Worm (Caenorhabditis elegans) whole organism, mixed stage, embryonic: ENCODE data around the gene C28F5.1.

ENCODE experiments used
- M03D4.4 ChIP-seq: sonication (generic microtip); optimal IDR thresholded peaks from 2 replicates; lab custom pipeline; 2017; ENCODE audit warnings: mild to moderate bottlenecking, missing genetic modification characterization, missing compliant biosample characterization
- blmp-1 ChIP-seq: fragments of 150-350 bp; optimal IDR thresholded peaks from 2 replicates; lab custom pipeline; 2014; ENCODE audit warnings: missing biosample characterization, missing genetic modification characterization
- ceh-39 ChIP-seq: fragments of 150-350 bp; optimal IDR thresholded peaks from 2 replicates; lab custom pipeline; 2014; ENCODE audit warnings: missing biosample characterization, missing genetic modification characterization
- ceh-83 ChIP-seq: fragments of 200-800 bp; sonication (Bioruptor generic); optimal IDR thresholded peaks from 2 replicates; lab custom pipeline; 2018; ENCODE audit warnings: mild to moderate bottlenecking, missing genetic modification characterization, missing compliant biosample characterization
- ces-1 ChIP-seq: fragments of 150-350 bp; optimal IDR thresholded peaks from 2 replicates; lab custom pipeline; 2014; ENCODE audit warnings: missing biosample characterization, missing genetic modification reagents, missing genetic modification characterization
- cnd-1 ChIP-seq: fragments of 200-800 bp; sonication (Bioruptor generic); optimal IDR thresholded peaks from 2 replicates; lab custom pipeline; 2018; ENCODE audit warnings: mild to moderate bottlenecking, missing genetic modification characterization, missing compliant biosample characterization
- elt-3 ChIP-seq: fragments of 150-350 bp; optimal IDR thresholded peaks from 2 replicates; lab custom pipeline; 2014; ENCODE audit warnings: missing biosample characterization, missing genetic modification characterization
- flh-1 ChIP-seq: fragments of 200-800 bp; sonication (Bioruptor generic); optimal IDR thresholded peaks from 2 replicates; lab custom pipeline; 2018; ENCODE audit warnings: mild to moderate bottlenecking, missing genetic modification characterization, moderate library complexity, missing compliant biosample characterization
- ham-2 ChIP-seq: fragments of 200-800 bp; sonication (Bioruptor generic); optimal IDR thresholded peaks from 2 replicates; lab custom pipeline; 2018; ENCODE audit warnings: mild to moderate bottlenecking, missing genetic modification characterization, missing compliant biosample characterization
- hlh-1 ChIP-seq: fragments of 150-350 bp; optimal IDR thresholded peaks from 2 replicates; lab custom pipeline; 2014; ENCODE audit warnings: missing biosample characterization, missing genetic modification reagents, missing genetic modification characterization
- lin-13 ChIP-seq: fragments of 150-350 bp; optimal IDR thresholded peaks from 2 replicates; lab custom pipeline; 2014; ENCODE audit warnings: missing biosample characterization, missing genetic modification characterization
- lin-32 ChIP-seq: fragments of 200-800 bp; sonication (Bioruptor generic); optimal IDR thresholded peaks from 2 replicates; lab custom pipeline; 2018; ENCODE audit warnings: mild to moderate bottlenecking, missing genetic modification characterization, missing compliant biosample characterization
- lsy-2 ChIP-seq: fragments of 150-350 bp; optimal IDR thresholded peaks from 2 replicates; lab custom pipeline; 2014; ENCODE audit warnings: missing biosample characterization, missing genetic modification characterization
- mab-5 ChIP-seq: fragments of 150-350 bp; optimal IDR thresholded peaks from 2 replicates; lab custom pipeline; 2014; ENCODE audit warnings: missing biosample characterization, missing genetic modification characterization
- mep-1 ChIP-seq: fragments of 150-350 bp; optimal IDR thresholded peaks from 2 replicates; lab custom pipeline; 2017; ENCODE audit warnings: missing biosample characterization, missing genetic modification reagents, missing genetic modification characterization, inconsistent platforms
- mls-2 ChIP-seq: sonication (generic microtip); optimal IDR thresholded peaks from 2 replicates; lab custom pipeline; 2016; ENCODE audit warnings: mild to moderate bottlenecking, missing genetic modification characterization, moderate library complexity, missing compliant biosample characterization
- nhr-237 ChIP-seq: fragments of 150-350 bp; optimal IDR thresholded peaks from 2 replicates; lab custom pipeline; 2014; ENCODE audit warnings: missing biosample characterization, missing genetic modification characterization
- nhr-28 ChIP-seq: fragments of 150-350 bp; optimal IDR thresholded peaks from 2 replicates; lab custom pipeline; 2014; ENCODE audit warnings: missing biosample characterization, missing genetic modification characterization
- nhr-76 ChIP-seq: sonication (generic microtip); optimal IDR thresholded peaks from 2 replicates; lab custom pipeline; 2017; ENCODE audit warnings: missing biosample characterization, missing genetic modification characterization
- pha-4 ChIP-seq: fragments of 150-350 bp; optimal IDR thresholded peaks from 2 replicates; lab custom pipeline; 2018; ENCODE audit warnings: missing biosample characterization, missing genetic modification reagents, missing genetic modification characterization
- sem-2 ChIP-seq: fragments of 200-800 bp; sonication (Bioruptor generic); optimal IDR thresholded peaks from 2 replicates; lab custom pipeline; 2018; ENCODE audit warnings: mild to moderate bottlenecking, missing genetic modification characterization, missing compliant biosample characterization
- snpc-4 ChIP-seq: fragments of 150-350 bp; optimal IDR thresholded peaks from 2 replicates; lab custom pipeline; 2014; ENCODE audit warnings: missing biosample characterization, missing genetic modification characterization
- sptf-1 ChIP-seq: sonication (generic microtip); optimal IDR thresholded peaks from 2 replicates; lab custom pipeline; 2017; ENCODE audit warnings: mild to moderate bottlenecking, missing genetic modification characterization, moderate library complexity, missing compliant biosample characterization
- tbx-8 ChIP-seq: fragments of 200-800 bp; sonication (Bioruptor generic); optimal IDR thresholded peaks from 2 replicates; lab custom pipeline; 2018; ENCODE audit warnings: mild to moderate bottlenecking, missing genetic modification characterization, moderate library complexity, missing compliant biosample characterization
- unc-120 ChIP-seq: sonication (generic microtip); optimal IDR thresholded peaks from 2 replicates; lab custom pipeline; 2017; ENCODE audit warnings: missing genetic modification characterization, missing compliant biosample characterization; ENCODE audit not compliant: poor library complexity, severe bottlenecking
- unc-39 ChIP-seq: fragments of 150-350 bp; optimal IDR thresholded peaks from 2 replicates; lab custom pipeline; 2014; ENCODE audit warnings: missing biosample characterization, missing genetic modification characterization
- unc-62 ChIP-seq: fragments of 150-350 bp; optimal IDR thresholded peaks from 2 replicates; lab custom pipeline; 2014; ENCODE audit warnings: missing biosample characterization, missing genetic modification reagents, missing genetic modification characterization
- ztf-11 ChIP-seq: fragments of 150-350 bp; optimal IDR thresholded peaks from 2 replicates; lab custom pipeline; 2014; ENCODE audit warnings: missing biosample characterization, missing genetic modification characterization

The C28F5.1 gene

DNA sequence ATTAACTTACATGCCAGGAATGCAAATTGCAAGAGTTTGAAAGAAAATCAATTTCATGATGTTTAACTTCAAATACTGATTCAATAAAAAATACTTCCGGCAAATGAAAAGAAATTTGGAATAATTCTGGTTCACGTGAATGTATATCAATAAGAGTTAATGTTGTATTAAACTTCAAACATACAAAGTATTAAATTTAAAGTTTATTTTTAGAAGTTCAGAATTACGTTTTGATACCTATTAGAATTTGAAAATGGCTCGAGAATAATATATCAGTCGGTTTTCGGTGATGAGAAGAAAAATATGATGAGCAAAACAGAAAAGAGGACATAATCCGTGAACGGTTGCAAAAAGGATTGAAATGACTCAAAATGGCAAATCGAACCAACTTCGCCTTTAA is 15.5 kb upstream of the C28F5.1 start, which contains the start of gene D1022.9:
TSS of gene D1022.9 (minus strand) at position 101 of the 400 bp plus-strand sequence.
- TF ChIP-seq ham-2 (no peak), nhr-28 (no peak)

DNA sequence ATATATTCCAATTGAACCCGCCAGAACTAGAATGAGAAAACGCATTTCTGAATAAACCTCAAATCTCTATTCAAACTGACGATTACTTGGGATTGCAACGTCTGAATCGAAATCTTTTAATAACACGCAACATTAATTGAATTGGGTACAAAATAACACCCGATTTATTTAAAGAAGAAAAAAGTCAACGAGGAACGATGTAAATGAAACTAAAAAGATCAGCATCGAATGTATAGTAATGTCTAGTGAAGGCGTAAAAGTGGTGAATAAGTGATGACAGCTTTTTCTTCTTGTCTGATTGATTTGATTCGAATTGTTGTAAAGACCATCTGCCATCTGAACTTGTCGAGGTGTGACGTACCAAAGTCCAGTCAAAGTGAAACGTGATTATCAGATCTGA is 11.5 kb upstream of the C28F5.1 start, which contains the start of gene nas-23:
TSS of gene nas-23 (minus strand) at position 101 of the 400 bp plus-strand sequence.
- TF ChIP-seq lsy-2 (tag; lab: Kevin White, UChicago) (no peak), nhr-237 (tag; lab: Kevin White, UChicago) (no peak), ceh-83 (GFP tag; lab: Kevin White, UChicago) (no peak), elt-3 (tag; lab: Kevin White, UChicago) (no peak), mep-1 (tag; lab: Kevin White, UChicago) (no peak), ztf-11 (tag; lab: Kevin White, UChicago) (no peak), lin-32 (no peak), ceh-39 (tag; lab: Kevin White, UChicago) (no peak), blmp-1 (tag; lab: Kevin White, UChicago) (no peak), sem-2 (GFP tag; lab: Kevin White, UChicago) (no peak)

DNA sequence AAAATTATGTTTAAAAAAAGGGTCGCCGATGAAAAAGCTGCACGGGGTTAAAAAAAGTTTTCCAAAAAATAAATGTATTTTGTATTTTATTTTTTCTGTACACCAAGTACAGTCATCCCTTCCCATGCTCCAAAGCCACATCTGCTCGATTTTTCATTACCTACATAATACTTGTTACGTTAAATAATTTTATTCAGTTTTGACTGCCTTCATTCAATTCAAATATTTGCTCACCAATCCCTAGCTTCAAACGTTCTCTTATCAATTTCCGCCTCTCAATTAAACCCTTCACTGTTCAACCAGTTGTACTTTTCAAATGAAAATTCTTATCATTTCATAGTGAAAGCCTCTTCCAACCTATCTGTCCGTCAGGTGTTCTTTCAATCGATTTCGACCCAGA is 10.9 kb upstream of the C28F5.1 start, which contains the start of gene R10H1.1:
TSS of gene R10H1.1 (plus strand) at position 301 of the 400 bp plus-strand sequence.
- TF ChIP-seq sptf-1 (tag; lab: Kevin White, UChicago) (no peak), hlh-1 (tag; lab: Kevin White, UChicago) (no peak), cnd-1 (tag; lab: Kevin White, UChicago) (no peak), snpc-4 (no peak), nhr-28 (no peak), nhr-76 (tag; lab: Kevin White, UChicago) (no peak), sem-2 (GFP tag; lab: Kevin White, UChicago) (no peak), lsy-2 (tag; lab: Kevin White, UChicago) (no peak), ceh-83 (GFP tag; lab: Kevin White, UChicago) (no peak), nhr-237 (tag; lab: Kevin White, UChicago) (no peak), ham-2 (no peak)

DNA sequence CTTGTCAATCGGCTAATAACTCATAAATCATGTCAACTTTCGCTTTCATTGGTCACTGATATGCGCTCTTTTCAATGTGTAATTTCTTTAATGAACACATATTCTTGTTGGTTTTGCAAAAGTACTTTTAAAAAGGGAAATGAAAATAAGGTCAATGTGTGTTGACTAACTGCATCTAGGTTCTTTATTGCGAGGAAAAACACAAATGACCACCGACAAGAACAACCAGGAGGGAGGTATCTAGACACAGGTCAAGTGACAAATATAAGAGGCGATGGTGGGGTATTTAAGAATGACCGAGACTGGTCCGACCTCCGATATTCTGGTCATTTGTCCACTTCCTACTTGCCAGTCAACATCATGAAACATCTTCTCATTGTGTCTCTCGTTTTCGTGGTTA is 9.0 kb upstream of the C28F5.1 start, which contains the start of gene spi-1:
TSS of gene spi-1 (plus strand) at position 178 of the 400 bp plus-strand sequence.
- TF ChIP-seq lsy-2 (tag; lab: Kevin White, UChicago) (no peak), lin-13 (no peak), flh-1 (no peak), tbx-8 (no peak)
- TF ChIP-seq, all 35 proteins: peak for 0

DNA sequence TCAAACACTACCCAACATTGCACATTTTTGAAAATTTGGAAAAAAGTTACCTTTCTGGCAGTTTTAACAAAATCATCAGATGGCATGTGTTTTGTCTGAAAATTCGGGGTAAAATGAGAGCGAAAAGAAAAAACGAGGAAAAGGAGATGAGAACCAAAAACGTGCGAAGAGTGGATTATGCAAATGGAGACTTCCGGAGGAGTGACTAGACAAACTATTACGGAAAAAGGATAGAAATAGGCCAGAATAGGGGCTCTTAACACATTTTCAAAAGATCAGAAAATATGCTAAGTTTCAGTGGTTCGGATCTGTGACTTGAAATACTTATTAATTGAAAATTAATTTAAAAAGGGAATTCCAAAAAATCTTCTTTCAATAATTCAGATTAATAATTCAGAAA is 5.7 kb upstream of the C28F5.1 start, which contains the start of gene srab-14:
TSS of gene srab-14 (minus strand) at position 101 of the 400 bp plus-strand sequence.
- TF ChIP-seq lin-32: no peak
- no peak for TF ChIP-seq unc-62 (GFP tag; lab: Kevin White, UChicago)
- TF ChIP-seq unc-120 (tag; lab: Kevin White, UChicago): no peak
- TF ChIP-seq mep-1 (tag; lab: Kevin White, UChicago): no peak
- TF ChIP-seq M03D4.4 (tag; lab: Kevin White, UChicago): no peak
- no peak for TF ChIP-seq unc-39 (tag; lab: Kevin White, UChicago)
- no peak for TF ChIP-seq lin-13

DNA sequence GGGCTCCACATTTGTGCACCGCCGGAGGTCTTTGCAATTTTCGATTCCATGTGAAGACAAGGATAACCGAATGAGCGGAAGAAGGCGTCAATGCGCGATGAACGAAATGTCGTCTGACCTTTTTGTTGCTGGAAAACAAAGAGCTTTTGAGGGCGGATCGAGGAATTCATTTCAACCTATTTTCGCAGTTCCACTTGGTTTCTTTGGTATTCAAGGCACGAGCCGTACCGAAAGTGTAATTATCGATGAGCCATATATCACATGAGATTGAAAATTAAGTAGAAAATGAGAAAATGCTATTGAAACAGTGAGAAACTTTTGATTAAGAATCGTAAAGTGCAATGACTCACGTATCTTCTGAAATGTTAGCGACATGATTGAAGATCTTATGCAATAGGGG is 14.1 kb downstream of the C28F5.1 start, which contains the start of gene glb-9:
TSS of gene glb-9 (minus strand) at position 101 of the 400 bp plus-strand sequence.
- TF ChIP-seq lin-32 (no peak), ceh-39 (tag; lab: Kevin White, UChicago) (no peak), lin-13 (no peak), nhr-76 (tag; lab: Kevin White, UChicago) (no peak), tbx-8 (no peak), unc-39 (tag; lab: Kevin White, UChicago) (no peak), cnd-1 (tag; lab: Kevin White, UChicago) (no peak), lsy-2 (tag; lab: Kevin White, UChicago) (no peak), ceh-83 (GFP tag; lab: Kevin White, UChicago) (no peak), unc-62 (GFP tag; lab: Kevin White, UChicago) (no peak), mab-5 (tag; lab: Kevin White, UChicago) (no peak), mls-2 (tag; lab: Kevin White, UChicago) (no peak), unc-120 (tag; lab: Kevin White, UChicago) (no peak), ham-2 (no peak)
- TF ChIP-seq, all 35 proteins: peak for 0

DNA sequence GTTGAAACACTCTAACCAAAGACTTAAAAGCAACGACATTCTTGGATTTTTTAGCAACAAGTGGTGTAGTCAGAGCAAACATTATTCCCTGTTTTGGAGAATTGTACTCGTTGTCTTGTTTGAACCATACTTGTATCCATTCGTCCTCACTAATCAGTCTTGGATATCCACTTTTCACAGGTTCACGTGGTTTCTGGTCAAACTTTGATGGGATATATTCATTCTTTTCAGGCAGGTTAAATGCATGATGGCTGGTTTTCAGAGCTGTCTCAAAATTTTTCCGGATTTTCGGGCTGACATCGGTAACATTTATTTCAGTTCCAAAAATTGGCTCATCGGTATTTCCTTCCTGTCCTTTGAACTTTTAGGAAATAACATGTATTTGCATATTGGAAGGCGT is 16.3 kb downstream of the C28F5.1 start:
- no peak for TF ChIP-seq nhr-237 (tag; lab: Kevin White, UChicago)
- no peak for TF ChIP-seq sptf-1 (tag; lab: Kevin White, UChicago)
- no peak for TF ChIP-seq pha-4 (tag; lab: Kevin White, UChicago)
- TF ChIP-seq ces-1 (GFP tag; lab: Kevin White, UChicago): no peak
- no peak for TF ChIP-seq mep-1 (tag; lab: Kevin White, UChicago)
- no peak for TF ChIP-seq tbx-8
- no peak for TF ChIP-seq lsy-2 (tag; lab: Kevin White, UChicago)
- no peak for TF ChIP-seq hlh-1 (tag; lab: Kevin White, UChicago)
- TF ChIP-seq flh-1: no peak
- TF ChIP-seq unc-39 (tag; lab: Kevin White, UChicago): no peak
- no peak for TF ChIP-seq nhr-76 (tag; lab: Kevin White, UChicago)
- TF ChIP-seq ztf-11 (tag; lab: Kevin White, UChicago): no peak
- TF ChIP-seq cnd-1 (tag; lab: Kevin White, UChicago): no peak
- TF ChIP-seq blmp-1 (tag; lab: Kevin White, UChicago): no peak
- no peak for TF ChIP-seq lin-32
- TF ChIP-seq, all 35 proteins: peak for 0
